Fruit fly (Drosophila melanogaster) whole organism, embryonic: Measurements from ENCODE around the gene Tpr2.

Experiments used
- Antp ChIP-seq: fragments of 200-800 bp; sonication (Bioruptor generic); optimal IDR thresholded peaks from 3 replicates; lab custom pipeline; 2016; ENCODE audit warnings: missing biosample characterization, missing genetic modification characterization
- Bdp1 ChIP-seq: fragments of 200-800 bp; sonication (Bioruptor generic); optimal IDR thresholded peaks from 3 replicates; lab custom pipeline; 2016; ENCODE audit warnings: missing biosample characterization, missing genetic modification characterization
- CG10209 ChIP-seq: fragments of 200-800 bp; sonication (Bioruptor generic); optimal IDR thresholded peaks from 3 replicates; lab custom pipeline; 2017; ENCODE audit warnings: missing biosample characterization, mild to moderate bottlenecking, missing genetic modification characterization, missing genetic modification reagents
- CG10366 ChIP-seq: fragments of 200-800 bp; sonication (Bioruptor generic); IDR thresholded peaks from 2 replicates; pipeline ENCODE4 v1.3.6; 2022; ENCODE audit warnings: missing biosample characterization, missing genetic modification characterization
- CG12219 ChIP-seq: fragments of 200-800 bp; sonication (Bioruptor generic); optimal IDR thresholded peaks from 3 replicates; lab custom pipeline; 2018; ENCODE audit warnings: missing biosample characterization, mild to moderate bottlenecking, missing genetic modification characterization
- CG12236 ChIP-seq: fragments of 200-800 bp; sonication (Bioruptor generic); optimal IDR thresholded peaks from 2 replicates; lab custom pipeline; 2016; ENCODE audit warnings: missing biosample characterization, missing genetic modification characterization
- CG12391 ChIP-seq: fragments of 200-800 bp; sonication (Bioruptor generic); optimal IDR thresholded peaks from 3 replicates; lab custom pipeline; 2018; ENCODE audit warnings: missing biosample characterization, mild to moderate bottlenecking, missing genetic modification characterization, moderate library complexity
- CG12769 ChIP-seq: fragments of 200-800 bp; sonication (Bioruptor generic); optimal IDR thresholded peaks from 2 replicates; lab custom pipeline; 2019; ENCODE audit warnings: missing biosample characterization, mild to moderate bottlenecking, missing genetic modification characterization, moderate library complexity
- CG15073 ChIP-seq: fragments of 200-800 bp; sonication (Bioruptor generic); optimal IDR thresholded peaks from 2 replicates; lab custom pipeline; 2016; ENCODE audit warnings: missing biosample characterization, missing genetic modification characterization
- CG17186 ChIP-seq: fragments of 200-800 bp; sonication (Bioruptor generic); optimal IDR thresholded peaks from 3 replicates; lab custom pipeline; 2017; ENCODE audit warnings: missing biosample characterization, missing genetic modification reagents, missing genetic modification characterization
- CG18262 ChIP-seq: fragments of 200-800 bp; optimal IDR thresholded peaks from 3 replicates; lab custom pipeline; 2019; ENCODE audit warnings: missing biosample characterization, mild to moderate bottlenecking, missing genetic modification characterization, moderate library complexity
- CG33557 ChIP-seq: fragments of 200-800 bp; sonication (Bioruptor generic); optimal IDR thresholded peaks from 2 replicates; lab custom pipeline; 2019; ENCODE audit warnings: missing biosample characterization, mild to moderate bottlenecking, missing genetic modification characterization, moderate library complexity
- CG34422 ChIP-seq: fragments of 200-800 bp; sonication (Bioruptor generic); IDR thresholded peaks from 3 replicates; pipeline ENCODE4 v1.3.6; 2022; ENCODE audit warnings: missing biosample characterization, missing genetic modification characterization
- CG43689 ChIP-seq: fragments of 200-800 bp; sonication (Bioruptor generic); IDR thresholded peaks from 2 replicates; pipeline ENCODE4 v1.3.6; 2022; ENCODE audit warnings: missing biosample characterization, missing genetic modification characterization
- CG6254 ChIP-seq: fragments of 200-800 bp; sonication (Bioruptor generic); optimal IDR thresholded peaks from 3 replicates; lab custom pipeline; 2017; ENCODE audit warnings: mild to moderate bottlenecking, missing biosample characterization, missing genetic modification reagents, missing genetic modification characterization
- CG6791 ChIP-seq: fragments of 200-800 bp; sonication (Bioruptor generic); IDR thresholded peaks from 3 replicates; pipeline ENCODE4 v1.3.6; 2022; ENCODE audit warnings: missing biosample characterization, missing genetic modification characterization; ENCODE audit not compliant: partially characterized antibody
- CG7928 ChIP-seq: fragments of 200-800 bp; sonication (Bioruptor generic); optimal IDR thresholded peaks from 2 replicates; lab custom pipeline; 2017; ENCODE audit warnings: missing biosample characterization, mild to moderate bottlenecking, missing genetic modification characterization
- CG7963 ChIP-seq: fragments of 200-800 bp; sonication (Bioruptor generic); IDR thresholded peaks from 3 replicates; pipeline ENCODE4 v1.3.6; 2022; ENCODE audit warnings: missing biosample characterization, missing genetic modification characterization; ENCODE audit not compliant: partially characterized antibody
- CG8765 ChIP-seq: fragments of 200-800 bp; sonication (Bioruptor generic); IDR thresholded peaks from 2 replicates; pipeline ENCODE4 v1.3.6; 2022; ENCODE audit warnings: missing biosample characterization, missing genetic modification characterization
- CG9817 ChIP-seq: fragments of 200-800 bp; sonication (Bioruptor generic); optimal IDR thresholded peaks from 2 replicates; lab custom pipeline; 2018; ENCODE audit warnings: missing biosample characterization, mild to moderate bottlenecking, missing genetic modification characterization, moderate library complexity
- CHES-1-like ChIP-seq: fragments of 200-800 bp; sonication (Bioruptor generic); optimal IDR thresholded peaks from 2 replicates; lab custom pipeline; 2016; ENCODE audit warnings: missing biosample characterization, missing genetic modification characterization
- Dbx ChIP-seq: fragments of 200-800 bp; sonication (Bioruptor generic); IDR thresholded peaks from 3 replicates; pipeline ENCODE4 v1.3.6; 2022; ENCODE audit warnings: missing biosample characterization, missing genetic modification characterization
- E2f1 ChIP-seq: fragments of 200-800 bp; sonication (Bioruptor generic); IDR thresholded peaks from 2 replicates; pipeline ENCODE4 v1.3.6; 2022; ENCODE audit warnings: missing biosample characterization, missing genetic modification characterization
- HHEX ChIP-seq: fragments of 200-800 bp; sonication (Bioruptor generic); optimal IDR thresholded peaks from 3 replicates; lab custom pipeline; 2017; ENCODE audit warnings: missing biosample characterization, mild to moderate bottlenecking, missing genetic modification characterization, missing genetic modification reagents
- HmgZ ChIP-seq: fragments of 200-800 bp; sonication (Bioruptor generic); optimal IDR thresholded peaks from 2 replicates; lab custom pipeline; 2018; ENCODE audit warnings: missing biosample characterization, mild to moderate bottlenecking, missing genetic modification characterization
- MESR4 ChIP-seq: fragments of 200-800 bp; sonication (Bioruptor generic); optimal IDR thresholded peaks from 2 replicates; lab custom pipeline; 2018; ENCODE audit warnings: missing biosample characterization, mild to moderate bottlenecking, missing genetic modification characterization, moderate library complexity
- Med ChIP-seq: fragments of 200-800 bp; sonication (Bioruptor generic); peaks from one replicate; lab custom pipeline; 2016; ENCODE audit warnings: missing biosample characterization, missing genetic modification characterization, mild to moderate bottlenecking, inconsistent platforms, moderate library complexity
- Myb ChIP-seq: fragments of 200-800 bp; sonication (Bioruptor generic); optimal IDR thresholded peaks from 2 replicates; lab custom pipeline; 2016; ENCODE audit warnings: missing biosample characterization, missing genetic modification characterization
- Nf-YC ChIP-seq: fragments of 200-800 bp; optimal IDR thresholded peaks from 3 replicates; lab custom pipeline; 2019; ENCODE audit warnings: missing biosample characterization, mild to moderate bottlenecking, missing genetic modification characterization, moderate library complexity
- Oli ChIP-seq: fragments of 200-800 bp; sonication (Bioruptor generic); optimal IDR thresholded peaks from 2 replicates; lab custom pipeline; 2018; ENCODE audit warnings: missing biosample characterization, mild to moderate bottlenecking, missing genetic modification characterization, moderate library complexity
- Sox100B ChIP-seq: fragments of 200-800 bp; sonication (Bioruptor generic); optimal IDR thresholded peaks from 3 replicates; lab custom pipeline; 2018; ENCODE audit warnings: missing biosample characterization, mild to moderate bottlenecking, missing genetic modification characterization
- Spps ChIP-seq: fragments of 200-800 bp; sonication (Bioruptor generic); optimal IDR thresholded peaks from 2 replicates; lab custom pipeline; 2018; ENCODE audit warnings: missing biosample characterization, mild to moderate bottlenecking, missing genetic modification characterization
- Ssrp ChIP-seq: fragments of 200-800 bp; sonication (Bioruptor generic); optimal IDR thresholded peaks from 2 replicates; lab custom pipeline; 2018; ENCODE audit warnings: missing biosample characterization, mild to moderate bottlenecking, missing genetic modification characterization, moderate library complexity
- amos ChIP-seq: fragments of 200-800 bp; sonication (Bioruptor generic); IDR thresholded peaks from 2 replicates; pipeline ENCODE4 v1.3.6; 2022; ENCODE audit warnings: missing biosample characterization, missing genetic modification characterization; ENCODE audit not compliant: partially characterized antibody
- aop ChIP-seq: fragments of 200-800 bp; sonication (Bioruptor generic); IDR thresholded peaks from 2 replicates; pipeline ENCODE4 v1.3.6; 2022; ENCODE audit warnings: missing biosample characterization, missing genetic modification characterization
- cas ChIP-seq: fragments of 200-800 bp; sonication (Bioruptor generic); IDR thresholded peaks from 2 replicates; pipeline ENCODE4 v1.3.6; 2022; ENCODE audit warnings: missing biosample characterization, missing genetic modification characterization
- cwo ChIP-seq: fragments of 200-800 bp; sonication (Bioruptor generic); optimal IDR thresholded peaks from 3 replicates; lab custom pipeline; 2017; ENCODE audit warnings: missing biosample characterization, missing genetic modification characterization, mild to moderate bottlenecking, moderate library complexity, missing genetic modification reagents
- ems ChIP-seq: fragments of 200-800 bp; sonication (Bioruptor generic); optimal IDR thresholded peaks from 3 replicates; lab custom pipeline; 2016; ENCODE audit warnings: missing biosample characterization, missing genetic modification characterization
- esg ChIP-seq: fragments of 200-800 bp; sonication (Bioruptor generic); conservative IDR thresholded peaks from 2 replicates; pipeline ENCODE4 v1.3.6; 2022; ENCODE audit warnings: missing biosample characterization, missing genetic modification characterization
- fd3F ChIP-seq: fragments of 200-800 bp; sonication (Bioruptor generic); optimal IDR thresholded peaks from 2 replicates; lab custom pipeline; 2018; ENCODE audit warnings: missing biosample characterization, mild to moderate bottlenecking, missing genetic modification characterization, moderate library complexity
- gcm2 ChIP-seq: fragments of 200-800 bp; sonication (Bioruptor generic); optimal IDR thresholded peaks from 2 replicates; lab custom pipeline; 2016; ENCODE audit warnings: missing biosample characterization, missing genetic modification characterization
- gem ChIP-seq: fragments of 200-800 bp; sonication (Bioruptor generic); optimal IDR thresholded peaks from 2 replicates; lab custom pipeline; 2019; ENCODE audit warnings: missing biosample characterization, mild to moderate bottlenecking, missing genetic modification characterization, moderate library complexity
- h ChIP-seq: fragments of >200 bp; optimal IDR thresholded peaks from 2 replicates; lab custom pipeline; 2017
- nom ChIP-seq: fragments of 200-800 bp; sonication (Bioruptor generic); optimal IDR thresholded peaks from 2 replicates; lab custom pipeline; 2017; ENCODE audit warnings: missing biosample characterization, missing genetic modification characterization, mild to moderate bottlenecking, moderate library complexity, missing genetic modification reagents
- peb ChIP-seq: fragments of 200-800 bp; sonication (Bioruptor generic); IDR thresholded peaks from 2 replicates; pipeline ENCODE4 v1.3.6; 2022; ENCODE audit warnings: missing biosample characterization, missing genetic modification characterization
- repo ChIP-seq: fragments of 200-800 bp; sonication (Bioruptor generic); optimal IDR thresholded peaks from 2 replicates; lab custom pipeline; 2016; ENCODE audit warnings: missing biosample characterization, missing genetic modification characterization
- rib ChIP-seq: fragments of 200-800 bp; sonication (Bioruptor generic); IDR thresholded peaks from 2 replicates; pipeline ENCODE4 v1.3.6; 2022; ENCODE audit warnings: missing biosample characterization, missing genetic modification characterization
- ro ChIP-seq: fragments of 200-800 bp; sonication (Bioruptor generic); IDR thresholded peaks from 2 replicates; pipeline ENCODE4 v1.3.6; 2022; ENCODE audit warnings: missing biosample characterization, missing genetic modification characterization
- scrt ChIP-seq: fragments of 200-800 bp; sonication (Bioruptor generic); optimal IDR thresholded peaks from 2 replicates; lab custom pipeline; 2018; ENCODE audit warnings: missing biosample characterization, mild to moderate bottlenecking, missing genetic modification characterization, moderate library complexity
- unpg ChIP-seq: fragments of 200-800 bp; sonication (Bioruptor generic); optimal IDR thresholded peaks from 3 replicates; lab custom pipeline; 2018; ENCODE audit warnings: missing biosample characterization, mild to moderate bottlenecking, missing genetic modification characterization, moderate library complexity
- usp ChIP-seq: fragments of >200 bp; optimal IDR thresholded peaks from 2 replicates; lab custom pipeline; 2017; ENCODE audit warnings: missing biosample characterization, missing genetic modification characterization

The Tpr2 gene

DNA sequence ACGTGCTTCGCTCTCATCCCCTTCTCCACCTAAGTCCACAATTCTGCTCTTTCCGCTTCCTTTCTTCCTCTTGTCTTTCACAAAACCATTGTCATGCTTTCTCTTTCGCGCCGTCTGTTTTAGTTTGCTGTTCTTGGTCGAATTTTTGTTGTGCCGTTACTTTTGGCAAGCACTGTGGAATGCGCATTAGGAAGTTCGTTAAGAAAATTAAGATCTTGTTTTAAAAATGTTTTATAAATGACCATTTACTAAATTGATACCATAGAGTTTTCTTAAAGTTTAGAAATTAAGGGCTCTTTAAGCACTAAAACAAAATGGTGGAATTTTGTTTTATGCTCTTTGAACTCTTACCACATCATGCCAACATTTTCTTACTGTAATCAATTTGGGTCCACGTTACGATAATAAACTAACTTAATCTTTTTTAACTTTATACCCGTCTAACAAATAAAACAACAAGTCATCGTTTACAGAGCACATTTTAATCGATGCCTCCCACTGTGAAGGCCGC, 43.8 kb downstream of the Tpr2 start (continued):
- peak; percentile 70 for TF ChIP-seq CG9817 (tag; lab: Kevin White, UChicago)
- no peak for TF ChIP-seq CG15073 (GFP tag; lab: Kevin White, UChicago)
- peak; percentile 77 for TF ChIP-seq CHES-1-like (GFP tag; lab: Kevin White, UChicago)
- no peak for TF ChIP-seq peb
- no peak for TF ChIP-seq nom (GFP tag; lab: Kevin White, UChicago)
- peak; percentile 46 for TF ChIP-seq E2f1
- TF ChIP-seq Oli (tag; lab: Kevin White, UChicago), result peak; percentile 85
- no peak for TF ChIP-seq Spps (tag; lab: Kevin White, UChicago)
- no peak for TF ChIP-seq gcm2 (GFP tag; lab: Kevin White, UChicago)
- TF ChIP-seq CG10366 (GFP tag; lab: Robert Waterston, UW), result peak; percentile 11; the same call in 1 of the 2 replicates
- TF ChIP-seq CG7928 (GFP tag; lab: Kevin White, UChicago), result peak; percentile 34
- TF ChIP-seq ems (GFP tag; lab: Kevin White, UChicago), result peak; percentile 65
- TF ChIP-seq Myb (GFP tag; lab: Kevin White, UChicago), result peak; percentile 59
- peak; percentile 50 for TF ChIP-seq CG12219
- TF ChIP-seq CG6791 (GFP tag; lab: Robert Waterston, UW), result no peak
- TF ChIP-seq ro, result no peak
- TF ChIP-seq CG17186 (GFP tag; lab: Kevin White, UChicago), result no peak
- TF ChIP-seq Antp (GFP tag; lab: Kevin White, UChicago), result peak; percentile 64
- TF ChIP-seq scrt, result no peak
- peak; percentile 57 for TF ChIP-seq HmgZ (tag; lab: Kevin White, UChicago)
- TF ChIP-seq esg (GFP tag; lab: Robert Waterston, UW), result peak; percentile 49
- TF ChIP-seq rib (GFP tag; lab: Robert Waterston, UW), result no peak
- TF ChIP-seq unpg, result peak; percentile 57
- TF ChIP-seq CG6254, result no peak
- TF ChIP-seq CG10209 (GFP tag; lab: Kevin White, UChicago), result peak; percentile 60
- peak; percentile 76 for TF ChIP-seq Sox100B (GFP tag; lab: Kevin White, UChicago)
- TF ChIP-seq Ssrp (tag; lab: Kevin White, UChicago), result peak; percentile 74
- no peak for TF ChIP-seq h (lab: Kevin White, UChicago)
- peak; percentile 84 for TF ChIP-seq CG12769 (tag; lab: Kevin White, UChicago)
- peak; percentile 95 for TF ChIP-seq Med
- no peak for TF ChIP-seq cas
- no peak for TF ChIP-seq aop (GFP tag; lab: Robert Waterston, UW)
- no peak; the same call in 1 of the 2 replicates for TF ChIP-seq CG8765 (GFP tag; lab: Robert Waterston, UW)
- TF ChIP-seq Dbx (GFP tag; lab: Robert Waterston, UW), result peak; percentile 77
- no peak for TF ChIP-seq CG34422
- TF ChIP-seq amos (GFP tag; lab: Robert Waterston, UW), result no peak
- TF ChIP-seq CG7963 (GFP tag; lab: Robert Waterston, UW), result no peak
- no peak for TF ChIP-seq CG43689
- TF ChIP-seq CG18262, result peak; percentile 59
- peak; percentile 61 for TF ChIP-seq cwo (GFP tag; lab: Kevin White, UChicago)
- peak; percentile 75 for TF ChIP-seq CG12391 (tag; lab: Kevin White, UChicago)
- peak; percentile 75 for TF ChIP-seq fd3F (GFP tag; lab: Kevin White, UChicago)
- peak; percentile 42 for TF ChIP-seq Nf-YC (tag; lab: Kevin White, UChicago)
- peak; percentile 53 for TF ChIP-seq repo (GFP tag; lab: Kevin White, UChicago)
- TF ChIP-seq Bdp1 (GFP tag; lab: Kevin White, UChicago), result peak; percentile 37
- peak; percentile 90 for TF ChIP-seq gem
- TF ChIP-seq usp (GFP tag; lab: Kevin White, UChicago), result no peak
- no peak for TF ChIP-seq CG33557 (GFP tag; lab: Kevin White, UChicago)
- peak; percentile 49 for TF ChIP-seq HHEX (GFP tag; lab: Kevin White, UChicago)
- TF ChIP-seq CG12236 (GFP tag; lab: Kevin White, UChicago), result peak; percentile 62
- TF ChIP-seq MESR4 (GFP tag; lab: Kevin White, UChicago), result no peak
